Worm (Caenorhabditis elegans) whole organism, mixed stage, embryonic: ENCODE results near the gene B0507.8.

ENCODE experiments used
- blmp-1 ChIP-seq: fragments of 150-350 bp; optimal IDR thresholded peaks from 2 replicates; lab custom pipeline; 2014; ENCODE audit warnings: missing biosample characterization, missing genetic modification characterization
- elt-1 ChIP-seq: sonication (generic microtip); optimal IDR thresholded peaks from 2 replicates; lab custom pipeline; 2017; ENCODE audit warnings: missing genetic modification characterization, mild to moderate bottlenecking, missing compliant biosample characterization, antibody characterized with exemption, moderate library complexity, borderline replicate concordance; ENCODE audit not compliant: insufficient read depth
- elt-3 ChIP-seq: fragments of 150-350 bp; optimal IDR thresholded peaks from 2 replicates; lab custom pipeline; 2014; ENCODE audit warnings: missing biosample characterization, missing genetic modification characterization
- hlh-1 ChIP-seq: fragments of 150-350 bp; optimal IDR thresholded peaks from 2 replicates; lab custom pipeline; 2014; ENCODE audit warnings: missing biosample characterization, missing genetic modification reagents, missing genetic modification characterization
- lsy-2 ChIP-seq: fragments of 150-350 bp; optimal IDR thresholded peaks from 2 replicates; lab custom pipeline; 2014; ENCODE audit warnings: missing biosample characterization, missing genetic modification characterization
- mep-1 ChIP-seq: fragments of 150-350 bp; optimal IDR thresholded peaks from 2 replicates; lab custom pipeline; 2017; ENCODE audit warnings: missing biosample characterization, missing genetic modification reagents, missing genetic modification characterization, inconsistent platforms
- nhr-237 ChIP-seq: fragments of 150-350 bp; optimal IDR thresholded peaks from 2 replicates; lab custom pipeline; 2014; ENCODE audit warnings: missing biosample characterization, missing genetic modification characterization
- nhr-28 ChIP-seq: fragments of 150-350 bp; optimal IDR thresholded peaks from 2 replicates; lab custom pipeline; 2014; ENCODE audit warnings: missing biosample characterization, missing genetic modification characterization
- snpc-4 ChIP-seq: fragments of 150-350 bp; optimal IDR thresholded peaks from 2 replicates; lab custom pipeline; 2014; ENCODE audit warnings: missing biosample characterization, missing genetic modification characterization
- unc-39 ChIP-seq: fragments of 150-350 bp; optimal IDR thresholded peaks from 2 replicates; lab custom pipeline; 2014; ENCODE audit warnings: missing biosample characterization, missing genetic modification characterization
- unc-62 ChIP-seq: fragments of 150-350 bp; optimal IDR thresholded peaks from 2 replicates; lab custom pipeline; 2014; ENCODE audit warnings: missing biosample characterization, missing genetic modification reagents, missing genetic modification characterization

DNA sequence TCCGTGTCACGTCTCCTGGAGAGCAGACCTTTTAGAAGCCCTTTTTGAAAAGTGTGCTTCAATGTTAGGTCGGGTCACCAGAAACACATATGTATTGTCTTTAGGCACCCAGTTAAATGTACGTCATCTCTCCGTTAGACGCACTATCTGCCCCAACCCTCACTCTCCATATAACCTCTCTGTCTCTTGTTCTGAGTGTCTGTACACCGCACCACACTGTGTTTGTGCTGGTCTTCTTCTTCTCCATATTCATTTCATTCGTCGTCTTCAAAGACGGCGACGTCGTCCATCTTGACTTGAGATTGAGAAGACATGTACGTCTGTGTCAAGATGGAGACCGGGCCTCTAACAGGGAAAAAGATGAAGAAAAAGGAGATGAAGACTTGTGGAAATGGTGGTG, 19.4 kb upstream of the B0507.8 start:
- no peak for TF ChIP-seq snpc-4 (tag; lab: Kevin White, UChicago)
- no peak for TF ChIP-seq blmp-1 (tag; lab: Kevin White, UChicago)
- no peak for TF ChIP-seq unc-39 (tag; lab: Kevin White, UChicago)
- TF ChIP-seq lsy-2 (tag; lab: Kevin White, UChicago): no peak
- no peak for TF ChIP-seq hlh-1
- no peak for TF ChIP-seq unc-62 (GFP tag; lab: Kevin White, UChicago)
- TF ChIP-seq elt-1 (tag; lab: Kevin White, UChicago): no peak
- no peak for TF ChIP-seq nhr-28 (tag; lab: Kevin White, UChicago)
- TF ChIP-seq elt-3 (tag; lab: Kevin White, UChicago): no peak
- no peak for TF ChIP-seq nhr-237 (tag; lab: Kevin White, UChicago)
- no peak for TF ChIP-seq mep-1 (tag; lab: Kevin White, UChicago)
